Fruit fly (Drosophila melanogaster): ENCODE results near the gene CycG.

- TF ChIP-seq Sin3A (optimal IDR thresholded peaks at IDR 0.05) (no peak), Myc (optimal IDR thresholded peaks at IDR 0.05) (no peak), h (optimal IDR thresholded peaks at IDR 0.05) (no peak), psq (optimal IDR thresholded peaks at IDR 0.05) (no peak)
Measured at dm6 chr3R:31566738-31567137, 45.7 kb downstream of the CycG start.

Measured in Kc167 (cell line).